Worm (Caenorhabditis elegans) whole organism, L4 larva: Measurements from ENCODE around the gene srh-15.

Experiments
- D1046.2 ChIP-seq: fragments of 200-800 bp; sonication (Bioruptor generic); IDR thresholded peaks from 2 replicates; pipeline ENCODE4 v1.3.6; 2022; ENCODE audit warnings: missing genetic modification characterization, missing compliant biosample characterization
- F44E2.7 ChIP-seq: fragments of 200-800 bp; sonication (Bioruptor generic); IDR thresholded peaks from 2 replicates; pipeline ENCODE4 v2.1.2; 2022; ENCODE audit warnings: missing genetic modification characterization, missing compliant biosample characterization
- T20F7.1 ChIP-seq: fragments of 200-800 bp; sonication (Bioruptor generic); optimal IDR thresholded peaks from 2 replicates; lab custom pipeline; 2018; ENCODE audit warnings: mild to moderate bottlenecking, missing genetic modification characterization, missing compliant biosample characterization
- Y48G9A.11 ChIP-seq: fragments of 200-800 bp; sonication (Bioruptor generic); IDR thresholded peaks from 2 replicates; pipeline ENCODE4 v1.3.6; 2022; ENCODE audit warnings: missing genetic modification reagents, missing genetic modification characterization, missing compliant biosample characterization
- Y75B8A.6 ChIP-seq: fragments of 200-800 bp; sonication (Bioruptor generic); IDR thresholded peaks from 2 replicates; pipeline ENCODE4 v1.3.6; 2022; ENCODE audit warnings: missing genetic modification reagents, missing genetic modification characterization, missing compliant biosample characterization
- ZK337.2 ChIP-seq: fragments of 200-800 bp; sonication (Bioruptor generic); IDR thresholded peaks from 2 replicates; pipeline ENCODE4 v1.3.6; 2022; ENCODE audit warnings: missing genetic modification reagents, missing genetic modification characterization, missing compliant biosample characterization
- ama-1 ChIP-seq: fragments of 150-350 bp; optimal IDR thresholded peaks from 2 replicates; lab custom pipeline; 2014; ENCODE audit warnings: inconsistent platforms, mixed read lengths
- ceh-28 ChIP-seq: fragments of 150-350 bp; optimal IDR thresholded peaks from 2 replicates; lab custom pipeline; 2014; ENCODE audit warnings: missing biosample characterization, missing genetic modification reagents, missing genetic modification characterization
- ceh-62 ChIP-seq: sonication (generic microtip); optimal IDR thresholded peaks from 2 replicates; lab custom pipeline; 2017; ENCODE audit warnings: missing biosample characterization, missing genetic modification characterization
- ces-1 ChIP-seq: fragments of 150-350 bp; sonication (generic microtip); optimal IDR thresholded peaks from 4 replicates; lab custom pipeline; 2014; ENCODE audit warnings: missing biosample characterization, missing genetic modification reagents, missing genetic modification characterization
- daf-12 ChIP-seq: fragments of 150-350 bp; optimal IDR thresholded peaks from 2 replicates; lab custom pipeline; 2014; ENCODE audit warnings: missing biosample characterization, missing genetic modification reagents, missing genetic modification characterization
- daf-19 ChIP-seq: fragments of 200-800 bp; sonication (Bioruptor generic); conservative IDR thresholded peaks from 2 replicates; pipeline ENCODE4 v1.3.6; 2022; ENCODE audit warnings: missing genetic modification characterization, missing compliant biosample characterization
- dmd-6 ChIP-seq: fragments of 200-800 bp; sonication (Bioruptor generic); IDR thresholded peaks from 2 replicates; pipeline ENCODE4 v1.3.6; 2022; ENCODE audit warnings: missing genetic modification reagents, missing genetic modification characterization, missing compliant biosample characterization
- dmd-9 ChIP-seq: fragments of 200-800 bp; sonication (Bioruptor generic); IDR thresholded peaks from 2 replicates; pipeline ENCODE4 v1.3.6; 2022; ENCODE audit warnings: missing genetic modification reagents, missing genetic modification characterization, missing compliant biosample characterization
- dve-1 ChIP-seq: sonication (generic microtip); optimal IDR thresholded peaks from 2 replicates; lab custom pipeline; 2017; ENCODE audit warnings: antibody characterized with exemption, mild to moderate bottlenecking, missing genetic modification characterization, missing compliant biosample characterization; ENCODE audit not compliant: insufficient read depth
- fos-1 ChIP-seq: fragments of 150-350 bp; optimal IDR thresholded peaks from 2 replicates; lab custom pipeline; 2014; ENCODE audit warnings: missing biosample characterization, missing genetic modification characterization
- gei-8 ChIP-seq: fragments of 200-800 bp; sonication (Bioruptor generic); optimal IDR thresholded peaks from 2 replicates; lab custom pipeline; 2018; ENCODE audit warnings: mild to moderate bottlenecking, missing genetic modification characterization, missing compliant biosample characterization
- hif-1 ChIP-seq, 2 experiments: sonication (generic microtip); optimal IDR thresholded peaks; 2 replicates each; lab custom pipeline; 2016 to 2017; ENCODE audit warnings: missing compliant biosample characterization in 2 of 2, missing genetic modification characterization in 2 of 2, missing genetic modification reagents in 2 of 2, missing genotype in 2 of 2, mild to moderate bottlenecking in 1 of 2
- hmg-1.1 ChIP-seq: fragments of 200-800 bp; sonication (Bioruptor generic); IDR thresholded peaks from 2 replicates; pipeline ENCODE4 v1.3.6; 2022; ENCODE audit warnings: missing genetic modification reagents, missing genetic modification characterization, missing compliant biosample characterization
- lin-1 ChIP-seq: fragments of 200-800 bp; sonication (Bioruptor generic); IDR thresholded peaks from 2 replicates; pipeline ENCODE4 v1.3.6; 2022; ENCODE audit warnings: missing genetic modification reagents, missing genetic modification characterization, missing compliant biosample characterization
- lin-39 ChIP-seq: fragments of 150-350 bp; optimal IDR thresholded peaks from 2 replicates; lab custom pipeline; 2014; ENCODE audit warnings: missing biosample characterization, missing genetic modification reagents, missing genetic modification characterization
- lir-3 ChIP-seq: sonication (generic microtip); optimal IDR thresholded peaks from 2 replicates; lab custom pipeline; 2016; ENCODE audit warnings: mild to moderate bottlenecking, missing genetic modification characterization, missing compliant biosample characterization
- lsy-2 ChIP-seq, 2 experiments: fragments of 150-350 bp in 1 of 2; sonication (generic microtip) in 1 of 2; optimal IDR thresholded peaks; 2 replicates each; lab custom pipeline; 2014 to 2017; ENCODE audit warnings: missing biosample characterization in 2 of 2, missing genetic modification characterization in 2 of 2
- madf-5 ChIP-seq, 2 experiments: fragments of 200-800 bp; sonication (Bioruptor generic); IDR thresholded peaks; 2 replicates each; pipeline ENCODE4 v1.3.6; 2022; ENCODE audit warnings: missing compliant biosample characterization in 2 of 2, missing genetic modification characterization in 2 of 2
- madf-9 ChIP-seq: fragments of 200-800 bp; sonication (Bioruptor generic); conservative IDR thresholded peaks from 2 replicates; pipeline ENCODE4 v1.3.6; 2022; ENCODE audit warnings: missing genetic modification reagents, missing genetic modification characterization, missing compliant biosample characterization
- mdl-1 ChIP-seq, 2 experiments: fragments of 150-350 bp in 1 of 2; sonication (generic microtip) in 1 of 2; optimal IDR thresholded peaks; 2 replicates each; lab custom pipeline; 2014 to 2017; ENCODE audit warnings: missing biosample characterization in 2 of 2, missing genetic modification characterization in 2 of 2
- mdt-29 ChIP-seq: fragments of 200-800 bp; sonication (Bioruptor generic); IDR thresholded peaks from 2 replicates; pipeline ENCODE4 v1.3.6; 2022; ENCODE audit warnings: missing genetic modification reagents, missing genetic modification characterization, missing compliant biosample characterization
- mep-1 ChIP-seq: fragments of 150-350 bp; sonication (generic microtip); optimal IDR thresholded peaks from 3 replicates; lab custom pipeline; 2014; ENCODE audit warnings: missing biosample characterization, missing genetic modification characterization
- mes-2 ChIP-seq: sonication (generic microtip); optimal IDR thresholded peaks from 2 replicates; lab custom pipeline; 2016; ENCODE audit warnings: missing genotype, mild to moderate bottlenecking, missing genetic modification characterization, missing compliant biosample characterization; ENCODE audit not compliant: poor library complexity, severe bottlenecking
- mxl-2 ChIP-seq: fragments of 200-800 bp; sonication (Bioruptor generic); conservative IDR thresholded peaks from 2 replicates; pipeline ENCODE4 v1.3.6; 2022; ENCODE audit warnings: missing genetic modification reagents, missing genetic modification characterization, missing compliant biosample characterization
- mxl-3 ChIP-seq: fragments of 200-800 bp; sonication (Bioruptor generic); optimal IDR thresholded peaks from 2 replicates; lab custom pipeline; 2018; ENCODE audit warnings: mild to moderate bottlenecking, missing genetic modification characterization, missing compliant biosample characterization
- nhr-10 ChIP-seq: fragments of 150-350 bp; optimal IDR thresholded peaks from 2 replicates; lab custom pipeline; 2014; ENCODE audit warnings: missing biosample characterization, missing genetic modification characterization
- nhr-111 ChIP-seq: fragments of 200-800 bp; sonication (Bioruptor generic); optimal IDR thresholded peaks from 2 replicates; lab custom pipeline; 2018; ENCODE audit warnings: mild to moderate bottlenecking, missing genetic modification characterization, missing compliant biosample characterization
- nhr-25 ChIP-seq: sonication (generic microtip); optimal IDR thresholded peaks from 2 replicates; lab custom pipeline; 2017; ENCODE audit warnings: missing genetic modification characterization, mild to moderate bottlenecking, missing compliant biosample characterization, antibody characterized with exemption, moderate library complexity, borderline replicate concordance; ENCODE audit not compliant: insufficient read depth
- nhr-28 ChIP-seq: fragments of 150-350 bp; optimal IDR thresholded peaks from 2 replicates; lab custom pipeline; 2014; ENCODE audit warnings: missing biosample characterization, missing genetic modification characterization
- nhr-41 ChIP-seq: fragments of 200-800 bp; sonication (Bioruptor generic); IDR thresholded peaks from 2 replicates; pipeline ENCODE4 v1.3.6; 2022; ENCODE audit warnings: missing genetic modification reagents, missing genetic modification characterization, missing compliant biosample characterization
- nhr-42 ChIP-seq: fragments of 200-800 bp; sonication (Bioruptor generic); IDR thresholded peaks from 2 replicates; pipeline ENCODE4 v1.3.6; 2022; ENCODE audit warnings: missing genetic modification characterization, missing compliant biosample characterization
- pha-4 ChIP-seq, 2 experiments: fragments of 150-350 bp in 1 of 2; fragments of 200-800 bp in 1 of 2; sonication (Bioruptor generic) in 1 of 2; IDR thresholded peaks in 1 of 2; optimal IDR thresholded peaks in 1 of 2; 2 replicates each; pipeline versions ENCODE4 v1.3.6 to Lab custom; 2014 to 2022; ENCODE audit warnings: missing genetic modification characterization in 2 of 2, missing genetic modification reagents in 2 of 2, missing biosample characterization in 1 of 2, missing compliant biosample characterization in 1 of 2
- php-3 ChIP-seq: fragments of 200-800 bp; sonication (Bioruptor generic); IDR thresholded peaks from 2 replicates; pipeline ENCODE4 v1.3.6; 2022; ENCODE audit warnings: missing genetic modification reagents, missing genetic modification characterization, missing compliant biosample characterization
- pqm-1 ChIP-seq: sonication (generic microtip); optimal IDR thresholded peaks from 2 replicates; lab custom pipeline; 2017; ENCODE audit warnings: missing biosample characterization, missing genetic modification characterization
- rbr-2 ChIP-seq: sonication (generic microtip); optimal IDR thresholded peaks from 2 replicates; lab custom pipeline; 2016; ENCODE audit warnings: missing genotype, missing genetic modification characterization, missing compliant biosample characterization
- skn-1 ChIP-seq: fragments of 150-350 bp; optimal IDR thresholded peaks from 2 replicates; lab custom pipeline; 2014; ENCODE audit warnings: missing biosample characterization, missing genetic modification characterization
- snpc-1.2 ChIP-seq: fragments of 200-800 bp; sonication (Bioruptor generic); IDR thresholded peaks from 2 replicates; pipeline ENCODE4 v1.3.6; 2022; ENCODE audit warnings: missing genetic modification reagents, missing genetic modification characterization, missing compliant biosample characterization
- spr-3 ChIP-seq: fragments of 200-800 bp; sonication (Bioruptor generic); optimal IDR thresholded peaks from 2 replicates; lab custom pipeline; 2018; ENCODE audit warnings: mild to moderate bottlenecking, missing genetic modification characterization, missing compliant biosample characterization
- tra-1 ChIP-seq: fragments of 200-800 bp; sonication (Bioruptor generic); IDR thresholded peaks from 2 replicates; pipeline ENCODE4 v1.3.6; 2022; ENCODE audit warnings: missing genetic modification reagents, missing genetic modification characterization, missing compliant biosample characterization
- unc-130 ChIP-seq: sonication (generic microtip); optimal IDR thresholded peaks from 2 replicates; lab custom pipeline; 2016; ENCODE audit warnings: missing genetic modification reagents, missing genetic modification characterization, missing compliant biosample characterization
- unc-39 ChIP-seq: sonication (generic microtip); optimal IDR thresholded peaks from 2 replicates; lab custom pipeline; 2017; ENCODE audit warnings: missing biosample characterization, missing genetic modification characterization
- zfp-3 ChIP-seq: fragments of 200-800 bp; sonication (Bioruptor generic); conservative IDR thresholded peaks from 2 replicates; pipeline ENCODE4 v1.3.6; 2022; ENCODE audit warnings: missing genetic modification reagents, missing genetic modification characterization, missing compliant biosample characterization
- zip-11 ChIP-seq: fragments of 200-800 bp; sonication (Bioruptor generic); IDR thresholded peaks from 2 replicates; pipeline ENCODE4 v1.3.6; 2022; ENCODE audit warnings: missing genetic modification characterization, missing compliant biosample characterization
- zip-2 ChIP-seq: fragments of 150-350 bp; optimal IDR thresholded peaks from 2 replicates; lab custom pipeline; 2014; ENCODE audit warnings: missing biosample characterization, missing genetic modification characterization

The srh-15 gene

ce11 chrV:13369663-13370062, 48.9 kb downstream of the srh-15 start (continued):
- TF ChIP-seq lir-3 (tag; lab: Kevin White, UChicago): no peak
- TF ChIP-seq hmg-1.1 (GFP tag; lab: Robert Waterston, UW): no peak
- TF ChIP-seq dmd-6 (GFP tag; lab: Robert Waterston, UW): peak; percentile 77
- peak; percentile 66 for TF ChIP-seq mxl-3 (GFP tag; lab: Kevin White, UChicago)
- peak; percentile 41 for TF ChIP-seq dve-1 (tag; lab: Kevin White, UChicago)
- no peak for TF ChIP-seq zip-2 (tag; lab: Kevin White, UChicago)
- TF ChIP-seq zfp-3: peak; percentile 64
- no peak; the same call in 1 of the 2 replicates for TF ChIP-seq mdt-29 (GFP tag; lab: Robert Waterston, UW)
- no peak for TF ChIP-seq fos-1 (tag; lab: Kevin White, UChicago)
- TF ChIP-seq mep-1 (tag; lab: Kevin White, UChicago): peak; percentile 60
- peak; percentile 36 for TF ChIP-seq nhr-10 (tag; lab: Kevin White, UChicago)
- no peak for TF ChIP-seq nhr-111 (GFP tag; lab: Kevin White, UChicago)
- peak in 1 of 2 experiments; percentile 7 for TF ChIP-seq mdl-1 (tag; optimal IDR thresholded peaks at IDR 0.05; lab: Kevin White, UChicago)
- TF ChIP-seq rbr-2: no peak
- TF ChIP-seq mxl-2 (GFP tag; lab: Robert Waterston, UW): 0 out of 2 replicates have a peak, but pooled peaks have one; percentile 11
- TF ChIP-seq tra-1: peak; percentile 48; the same call in 1 of the 2 replicates
- TF ChIP-seq madf-5 (GFP tag; IDR thresholded peaks at IDR 0.05; lab: Robert Waterston, UW): no peak
- TF ChIP-seq unc-39: no peak
- TF ChIP-seq Y75B8A.6: 0 out of 2 replicates have a peak, but pooled peaks have one; percentile 4
- TF ChIP-seq F44E2.7: no peak
- TF ChIP-seq lsy-2 (tag; optimal IDR thresholded peaks at IDR 0.05; lab: Kevin White, UChicago): no peak
- TF ChIP-seq D1046.2 (GFP tag; lab: Robert Waterston, UW): no peak
- no peak for TF ChIP-seq nhr-41 (GFP tag; lab: Robert Waterston, UW)
- TF ChIP-seq Y48G9A.11 (GFP tag; lab: Robert Waterston, UW): no peak
- no peak for TF ChIP-seq unc-130 (GFP tag; lab: Kevin White, UChicago)
- TF ChIP-seq spr-3 (GFP tag; lab: Kevin White, UChicago): no peak
- 0 out of 2 replicates have a peak, but pooled peaks have one; percentile 6 for TF ChIP-seq php-3 (GFP tag; lab: Robert Waterston, UW)
- no peak for TF ChIP-seq daf-12 (tag; lab: Kevin White, UChicago)
- TF ChIP-seq gei-8 (GFP tag; lab: Kevin White, UChicago): peak; percentile 11
- no peak for TF ChIP-seq ces-1 (GFP tag; lab: Kevin White, UChicago)
- no peak for TF ChIP-seq pha-4 (GFP tag; IDR thresholded peaks at IDR 0.05; lab: Robert Waterston, UW)
- TF ChIP-seq pha-4 (tag; optimal IDR thresholded peaks at IDR 0.05; lab: Kevin White, UChicago): no peak
- peak; percentile 55 for TF ChIP-seq nhr-28 (tag; lab: Kevin White, UChicago)
- no peak for TF ChIP-seq hif-1 (tag; optimal IDR thresholded peaks at IDR 0.05; lab: Kevin White, UChicago)
- no peak for TF ChIP-seq ceh-62
- no peak for TF ChIP-seq snpc-1.2 (GFP tag; lab: Robert Waterston, UW)
- TF ChIP-seq madf-9 (GFP tag; lab: Robert Waterston, UW): no peak
- no peak for TF ChIP-seq ZK337.2 (GFP tag; lab: Robert Waterston, UW)
- TF ChIP-seq mes-2 (tag; lab: Kevin White, UChicago): no peak
- TF ChIP-seq dmd-9: no peak
- peak; percentile 3 for TF ChIP-seq nhr-25 (tag; lab: Kevin White, UChicago)
- TF ChIP-seq lin-39 (tag; lab: Kevin White, UChicago): no peak
- no peak for TF ChIP-seq daf-19
- no peak for TF ChIP-seq ama-1 (lab: Kevin White, UChicago)
- no peak for TF ChIP-seq ceh-28 (tag; lab: Kevin White, UChicago)
- peak; percentile 23; the same call in 1 of the 2 replicates for TF ChIP-seq lin-1 (GFP tag; lab: Robert Waterston, UW)
- TF ChIP-seq zip-11: no peak
- TF ChIP-seq nhr-42: no peak
- TF ChIP-seq T20F7.1 (GFP tag; lab: Kevin White, UChicago): peak; percentile 31
- no peak for TF ChIP-seq skn-1 (tag; lab: Kevin White, UChicago)
- peak; percentile 54 for TF ChIP-seq pqm-1 (tag; lab: Kevin White, UChicago)
